Fruit fly (Drosophila melanogaster) whole organism, prepupa: ENCODE measurements around the gene dsf.

Source experiments
- Smox ChIP-seq: fragments of 200-800 bp; sonication (Bioruptor generic); optimal IDR thresholded peaks from 3 replicates; lab custom pipeline; 2016; ENCODE audit warnings: missing biosample characterization, missing genetic modification characterization
- svp ChIP-seq: fragments of 200-800 bp; sonication (Bioruptor generic); peaks from one replicate; lab custom pipeline; 2016; ENCODE audit warnings: missing biosample characterization, missing genetic modification characterization

- TF ChIP-seq Smox (GFP tag; lab: Kevin White, UChicago), result no peak
- TF ChIP-seq svp (GFP tag; lab: Kevin White, UChicago), result no peak
Observed at dm6 chr2L:5972588-5973236, 47.0 kb downstream of the dsf start.
